Worm (Caenorhabditis elegans): Measurements from ENCODE around the gene Y54G2A.13.

Gene Y54G2A.13

DNA sequence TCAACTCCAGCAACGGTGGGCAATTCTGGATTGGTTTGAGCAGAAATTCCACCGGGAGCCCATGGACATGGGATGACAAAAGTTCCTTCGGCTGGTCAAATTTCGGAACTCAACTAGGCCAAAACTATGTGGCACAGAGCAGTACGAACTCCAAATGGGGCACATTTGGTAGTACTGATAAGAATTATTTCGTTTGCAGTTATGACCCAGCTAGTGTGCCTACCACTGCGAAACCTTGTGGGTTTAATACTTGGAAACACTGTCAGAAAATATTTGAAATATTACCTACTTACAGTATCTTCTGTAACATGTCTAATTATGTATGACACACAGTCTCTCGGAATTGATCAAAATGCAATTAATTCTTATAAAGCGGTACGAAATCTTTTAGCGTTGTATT lies 6.8 kb upstream of the Y54G2A.13 start:
- TF ChIP-seq snpc-4 (tag; optimal IDR thresholded peaks at IDR 0.05) (no peak), cnd-1 (tag; optimal IDR thresholded peaks at IDR 0.05) (no peak), lsy-2 (tag; optimal IDR thresholded peaks at IDR 0.05) (no peak), zip-8 (tag; optimal IDR thresholded peaks at IDR 0.05) (no peak), nhr-2 (tag; optimal IDR thresholded peaks at IDR 0.05) (no peak), mab-5 (tag; optimal IDR thresholded peaks at IDR 0.05) (no peak), sptf-1 (tag; optimal IDR thresholded peaks at IDR 0.05) (no peak), bed-3 (GFP tag; optimal IDR thresholded peaks at IDR 0.05) (no peak), ceh-43 (GFP tag; optimal IDR thresholded peaks at IDR 0.05) (no peak), nhr-76 (tag; optimal IDR thresholded peaks at IDR 0.05) (no peak), ham-2 (GFP tag; optimal IDR thresholded peaks at IDR 0.05) (no peak), nhr-237 (tag; optimal IDR thresholded peaks at IDR 0.05) (no peak), blmp-1 (tag; optimal IDR thresholded peaks at IDR 0.05) (no peak), elt-3 (tag; optimal IDR thresholded peaks at IDR 0.05) (no peak), ceh-83 (GFP tag; optimal IDR thresholded peaks at IDR 0.05) (no peak), mep-1 (tag; optimal IDR thresholded peaks at IDR 0.05) (no peak), nhr-12 (tag; optimal IDR thresholded peaks at IDR 0.05) (no peak), drap-1 (GFP tag; optimal IDR thresholded peaks at IDR 0.05) (no peak), flh-1 (GFP tag; optimal IDR thresholded peaks at IDR 0.05) (no peak)

DNA sequence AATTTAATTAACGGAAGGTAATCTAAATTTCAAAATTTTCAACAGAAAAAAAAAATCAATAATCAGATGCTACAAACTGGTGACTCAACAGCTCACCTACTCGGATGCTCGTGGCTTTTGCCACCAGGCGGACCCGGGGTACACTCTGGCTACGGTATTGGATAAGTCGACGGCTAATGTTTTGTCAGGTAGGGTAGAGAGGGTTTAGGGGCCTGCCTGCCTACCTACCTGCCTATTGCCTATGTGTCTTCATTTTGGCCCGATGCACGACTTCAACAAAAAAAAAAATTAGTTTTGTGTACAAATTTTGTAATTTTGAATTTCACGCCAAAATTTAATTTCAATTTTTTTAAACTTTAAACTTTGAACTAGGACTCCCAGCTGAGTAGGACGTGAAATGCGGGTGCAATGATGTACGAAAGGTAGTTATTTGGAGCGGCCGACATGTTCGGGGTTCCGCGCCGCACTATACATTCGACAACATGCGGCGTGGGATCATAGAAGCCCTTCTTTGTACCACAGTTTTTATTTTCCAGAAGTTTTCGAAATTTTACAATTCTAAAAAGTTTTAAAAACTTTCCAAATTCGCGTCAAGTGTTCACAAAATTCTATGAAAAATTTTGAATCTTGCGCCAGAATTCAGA lies 6.0 kb upstream of the Y54G2A.13 start:
- TF ChIP-seq ceh-83 (GFP tag; optimal IDR thresholded peaks at IDR 0.05) (peak; percentile 3), pha-4 (tag; optimal IDR thresholded peaks at IDR 0.05) (no peak)

DNA sequence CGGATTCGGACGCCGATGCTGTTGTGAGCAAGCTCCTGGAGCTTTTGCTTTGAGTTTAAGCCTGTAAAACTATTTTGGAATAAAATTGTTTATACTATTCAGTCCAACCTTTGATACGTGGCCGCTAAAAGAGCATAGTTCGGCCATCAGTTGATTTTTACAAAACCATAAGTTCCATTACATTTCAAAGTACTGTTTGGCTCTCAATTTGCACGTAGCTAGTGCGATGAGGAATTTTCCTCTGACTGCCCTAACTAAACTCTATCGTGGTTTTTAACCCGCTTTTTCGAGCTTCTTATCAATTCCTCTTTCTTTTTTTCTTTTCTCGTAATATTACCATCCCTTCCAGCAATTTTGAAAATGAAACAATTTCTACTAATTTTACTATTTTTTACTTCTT lies 3.9 kb upstream of the Y54G2A.13 start, which contains the start of gene clec-80:
Gene clec-80, plus strand, starts transcription at position 301 of the 400 bp plus-strand sequence.
- no peak for TF ChIP-seq tbx-8 (GFP tag; optimal IDR thresholded peaks at IDR 0.05)
- no peak for TF ChIP-seq unc-120 (tag; optimal IDR thresholded peaks at IDR 0.05; ENCODE audit: poor library complexity, severe bottlenecking)
- TF ChIP-seq ham-2 (GFP tag; optimal IDR thresholded peaks at IDR 0.05), result no peak
- TF ChIP-seq mls-2 (tag; optimal IDR thresholded peaks at IDR 0.05), result no peak
- TF ChIP-seq ces-1 (GFP tag; optimal IDR thresholded peaks at IDR 0.05), result no peak
- no peak for TF ChIP-seq M03D4.4 (tag; optimal IDR thresholded peaks at IDR 0.05)
- no peak for TF ChIP-seq flh-1 (GFP tag; optimal IDR thresholded peaks at IDR 0.05)
- TF ChIP-seq sptf-1 (tag; optimal IDR thresholded peaks at IDR 0.05), result no peak
- TF ChIP-seq ceh-43 (GFP tag; optimal IDR thresholded peaks at IDR 0.05), result no peak
- no peak for TF ChIP-seq mab-5 (tag; optimal IDR thresholded peaks at IDR 0.05)
- no peak for TF ChIP-seq nhr-12 (tag; optimal IDR thresholded peaks at IDR 0.05)
- no peak for TF ChIP-seq blmp-1 (tag; optimal IDR thresholded peaks at IDR 0.05)
- TF ChIP-seq nhr-28 (tag; optimal IDR thresholded peaks at IDR 0.05), result no peak
- no peak for TF ChIP-seq mep-1 (tag; optimal IDR thresholded peaks at IDR 0.05)
- no peak for TF ChIP-seq nhr-237 (tag; optimal IDR thresholded peaks at IDR 0.05)
- no peak for TF ChIP-seq sem-2 (GFP tag; optimal IDR thresholded peaks at IDR 0.05)

DNA sequence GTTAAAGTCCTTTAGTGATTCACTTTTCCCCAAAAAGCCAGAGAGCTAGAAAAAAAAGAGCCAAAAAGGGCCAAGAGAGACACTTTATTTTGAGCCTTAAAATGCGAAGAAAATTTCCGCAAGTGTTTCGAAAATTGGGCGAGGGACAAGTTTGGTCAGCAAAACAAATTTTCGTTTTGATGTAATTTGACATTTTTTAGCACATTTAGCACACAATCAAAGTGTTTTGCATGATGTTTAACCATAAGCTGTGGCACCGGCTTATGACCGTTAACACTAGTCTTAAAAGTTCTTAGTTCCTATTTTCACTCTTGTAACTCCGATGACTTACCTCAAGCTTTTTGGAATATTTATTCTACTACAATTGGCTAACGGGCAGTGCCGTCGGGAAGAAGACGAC lies 875 bp upstream of the Y54G2A.13 start, which contains the start of gene Y54G2A.37:
Gene Y54G2A.37, plus strand, starts transcription at position 301 of the 400 bp plus-strand sequence.
- TF ChIP-seq blmp-1 (tag; optimal IDR thresholded peaks at IDR 0.05), result no peak
- TF ChIP-seq mab-5 (tag; optimal IDR thresholded peaks at IDR 0.05), result no peak
- TF ChIP-seq lin-13 (tag; optimal IDR thresholded peaks at IDR 0.05), result no peak
- no peak for TF ChIP-seq unc-39 (tag; optimal IDR thresholded peaks at IDR 0.05)
- TF ChIP-seq unc-62 (GFP tag; optimal IDR thresholded peaks at IDR 0.05), result no peak
- TF ChIP-seq ceh-83 (GFP tag; optimal IDR thresholded peaks at IDR 0.05), result no peak
- TF ChIP-seq lsy-2 (tag; optimal IDR thresholded peaks at IDR 0.05), result no peak
- no peak for TF ChIP-seq ceh-39 (tag; optimal IDR thresholded peaks at IDR 0.05)
- TF ChIP-seq sptf-1 (tag; optimal IDR thresholded peaks at IDR 0.05), result no peak
- no peak for TF ChIP-seq bed-3 (GFP tag; optimal IDR thresholded peaks at IDR 0.05)
- TF ChIP-seq nhr-76 (tag; optimal IDR thresholded peaks at IDR 0.05), result no peak
- TF ChIP-seq mls-2 (tag; optimal IDR thresholded peaks at IDR 0.05), result no peak

DNA sequence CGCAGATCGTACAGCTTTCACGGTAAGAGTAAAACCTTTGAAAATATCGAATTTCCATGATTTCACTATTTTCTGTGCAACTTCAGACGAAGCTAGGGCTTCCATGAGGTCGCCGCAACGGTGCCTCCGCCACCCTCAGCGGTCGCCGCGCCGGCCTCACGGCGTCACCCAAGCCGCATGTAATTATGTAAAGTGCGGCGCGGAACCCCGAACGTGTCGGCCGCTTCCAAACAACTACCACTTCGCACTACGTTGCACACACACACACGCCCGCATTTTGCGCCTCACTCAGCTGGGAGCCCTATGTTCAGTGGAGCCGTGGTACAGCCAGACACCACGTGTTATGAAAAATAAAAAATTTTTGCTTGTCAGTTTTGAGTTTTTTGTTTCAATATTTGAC lies 2.5 kb downstream of the Y54G2A.13 start:
- TF ChIP-seq nhr-237 (tag; optimal IDR thresholded peaks at IDR 0.05), result no peak
- no peak for TF ChIP-seq nhr-76 (tag; optimal IDR thresholded peaks at IDR 0.05)
- TF ChIP-seq ceh-43 (GFP tag; optimal IDR thresholded peaks at IDR 0.05), result no peak
- no peak for TF ChIP-seq nhr-12 (tag; optimal IDR thresholded peaks at IDR 0.05)
- no peak for TF ChIP-seq ces-1 (GFP tag; optimal IDR thresholded peaks at IDR 0.05)
- TF ChIP-seq elt-3 (tag; optimal IDR thresholded peaks at IDR 0.05), result no peak
- no peak for TF ChIP-seq cnd-1 (tag; optimal IDR thresholded peaks at IDR 0.05)
- TF ChIP-seq sptf-1 (tag; optimal IDR thresholded peaks at IDR 0.05), result no peak
- no peak for TF ChIP-seq mls-2 (tag; optimal IDR thresholded peaks at IDR 0.05)
- TF ChIP-seq ceh-83 (GFP tag; optimal IDR thresholded peaks at IDR 0.05), result no peak
- no peak for TF ChIP-seq pha-4 (tag; optimal IDR thresholded peaks at IDR 0.05)
- no peak for TF ChIP-seq lin-32 (GFP tag; optimal IDR thresholded peaks at IDR 0.05)
- no peak for TF ChIP-seq tbx-8 (GFP tag; optimal IDR thresholded peaks at IDR 0.05)
- TF ChIP-seq bed-3 (GFP tag; optimal IDR thresholded peaks at IDR 0.05), result no peak
- TF ChIP-seq M03D4.4 (tag; optimal IDR thresholded peaks at IDR 0.05), result no peak
- TF ChIP-seq unc-62 (GFP tag; optimal IDR thresholded peaks at IDR 0.05), result no peak
- no peak for TF ChIP-seq mep-1 (tag; optimal IDR thresholded peaks at IDR 0.05)

Data from whole organism, mixed stage, embryonic.